Fruit fly (Drosophila melanogaster) S2 (cell line): ENCODE data around the gene chm.

ENCODE experiments used
- CG8478 ChIP-seq: fragments of >200 bp; optimal IDR thresholded peaks from 2 replicates; lab custom pipeline; 2018
- CTCF ChIP-seq, 2 experiments: fragments of >200 bp; optimal IDR thresholded peaks; 2 replicates each; lab custom pipeline; 2018

Gene chm

DNA sequence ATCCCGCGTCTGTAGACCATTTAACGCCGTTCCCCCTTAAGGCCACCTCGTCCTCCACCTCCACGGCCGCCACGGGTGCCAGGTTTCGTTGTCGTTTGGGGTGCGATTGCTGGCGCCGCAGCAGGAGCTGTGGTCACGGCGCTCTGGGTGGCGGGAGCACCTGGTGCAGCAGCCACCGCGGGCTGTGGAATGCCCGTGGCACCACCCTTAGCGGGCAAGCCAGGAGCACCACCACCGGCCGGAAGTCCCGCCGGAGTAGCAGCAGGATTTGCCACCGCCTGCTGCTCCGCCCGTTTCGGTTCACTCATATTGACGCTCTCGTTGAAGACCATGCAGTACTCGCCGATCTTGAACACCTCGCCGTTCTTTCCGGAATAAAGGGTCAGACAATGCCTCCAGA is 3.2 kb upstream of the chm start:
- TF ChIP-seq CTCF (optimal IDR thresholded peaks at IDR 0.05; lab: Kevin White, UChicago) (no peak), CG8478 (lab: Kevin White, UChicago) (no peak)

DNA sequence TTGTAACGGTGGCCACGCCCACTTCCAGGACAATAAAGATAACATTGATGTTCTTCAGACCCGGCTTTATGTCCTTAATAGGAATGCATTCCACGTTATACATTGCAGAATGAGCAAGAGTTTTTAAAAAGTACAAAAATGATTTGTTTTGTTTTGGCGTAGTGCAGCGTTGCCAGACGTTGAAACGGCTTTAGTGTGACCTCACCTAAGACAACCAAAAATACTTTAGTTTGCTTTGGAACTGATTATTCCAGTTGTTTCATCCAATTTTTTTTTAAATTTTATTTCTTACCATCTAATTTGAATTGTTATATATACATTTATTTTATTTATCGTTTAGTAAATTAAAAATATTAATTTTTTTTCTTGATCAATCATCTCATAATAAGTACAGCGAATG is 2.6 kb upstream of the chm start, which contains the start of gene CG5181:
CG5181 (minus strand) TSS at position 208 of the 400 bp plus-strand sequence.
- TF ChIP-seq CG8478 (lab: Kevin White, UChicago) = no peak
- no peak for TF ChIP-seq CTCF (optimal IDR thresholded peaks at IDR 0.05; lab: Kevin White, UChicago)

DNA sequence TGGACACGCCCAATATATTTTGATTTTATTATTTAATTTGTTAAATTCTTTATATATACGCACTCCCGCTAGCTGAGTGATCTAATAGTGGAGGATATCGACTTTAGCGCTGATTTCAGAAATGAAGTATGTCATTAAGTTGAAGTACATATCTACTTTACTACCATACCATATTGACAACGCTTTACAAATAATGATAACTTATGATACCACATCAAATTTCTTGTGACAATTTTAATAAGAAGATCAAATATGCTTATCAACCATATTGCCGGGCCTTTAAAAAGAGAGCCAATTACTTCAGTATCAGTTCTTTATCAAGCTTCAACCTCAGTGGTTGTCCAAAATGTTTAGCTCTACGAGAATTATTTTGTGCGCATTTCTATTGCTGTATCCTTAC is 1.6 kb upstream of the chm start, which contains the start of gene CG15818:
CG15818 (plus strand) TSS at position 301 of the 400 bp plus-strand sequence.
- TF ChIP-seq CTCF (optimal IDR thresholded peaks at IDR 0.05; lab: Kevin White, UChicago) = no peak
- TF ChIP-seq CG8478 (lab: Kevin White, UChicago) = no peak

DNA sequence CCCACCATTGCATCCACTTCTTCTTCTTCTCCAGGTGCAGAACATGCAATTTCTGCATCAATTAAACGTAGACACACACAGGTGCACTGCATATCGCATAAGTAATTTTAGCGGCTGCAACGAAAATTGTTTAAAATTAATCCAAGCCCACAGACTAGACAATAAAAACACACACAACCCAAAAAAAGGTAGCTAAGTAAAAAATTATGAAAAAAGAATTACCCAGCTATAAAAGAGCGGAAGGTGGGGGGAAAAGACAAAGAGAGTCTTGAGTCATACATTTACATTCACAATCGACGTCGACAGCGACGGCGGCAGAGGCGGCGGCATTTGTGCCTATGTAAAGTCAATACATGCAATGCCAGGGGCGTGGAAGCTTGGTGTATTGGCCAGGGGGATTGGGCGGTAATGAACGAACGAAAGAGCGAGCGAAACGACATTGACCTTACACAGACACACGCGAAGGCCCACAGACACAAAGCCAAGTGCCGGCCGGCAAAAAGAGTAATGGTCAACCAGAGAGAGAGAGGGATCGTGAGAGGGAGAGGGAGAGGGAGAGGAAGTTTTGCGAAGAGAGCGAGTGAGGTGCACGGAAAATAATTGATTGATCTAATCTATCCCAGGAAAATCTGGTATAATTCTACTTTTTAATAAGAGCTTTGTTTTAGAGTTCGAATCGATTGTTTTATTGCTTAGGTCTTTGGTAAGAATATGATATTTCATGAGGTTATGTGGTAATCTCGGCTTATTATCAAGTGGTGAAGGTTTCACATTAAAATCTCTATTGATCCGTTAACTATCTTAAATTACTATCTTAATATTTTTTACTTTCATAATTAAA is 6.2 kb downstream of the chm start:
- TF ChIP-seq CTCF (optimal IDR thresholded peaks at IDR 0.05; lab: Kevin White, UChicago) = no peak
- TF ChIP-seq CG8478 (lab: Kevin White, UChicago) = no peak

DNA sequence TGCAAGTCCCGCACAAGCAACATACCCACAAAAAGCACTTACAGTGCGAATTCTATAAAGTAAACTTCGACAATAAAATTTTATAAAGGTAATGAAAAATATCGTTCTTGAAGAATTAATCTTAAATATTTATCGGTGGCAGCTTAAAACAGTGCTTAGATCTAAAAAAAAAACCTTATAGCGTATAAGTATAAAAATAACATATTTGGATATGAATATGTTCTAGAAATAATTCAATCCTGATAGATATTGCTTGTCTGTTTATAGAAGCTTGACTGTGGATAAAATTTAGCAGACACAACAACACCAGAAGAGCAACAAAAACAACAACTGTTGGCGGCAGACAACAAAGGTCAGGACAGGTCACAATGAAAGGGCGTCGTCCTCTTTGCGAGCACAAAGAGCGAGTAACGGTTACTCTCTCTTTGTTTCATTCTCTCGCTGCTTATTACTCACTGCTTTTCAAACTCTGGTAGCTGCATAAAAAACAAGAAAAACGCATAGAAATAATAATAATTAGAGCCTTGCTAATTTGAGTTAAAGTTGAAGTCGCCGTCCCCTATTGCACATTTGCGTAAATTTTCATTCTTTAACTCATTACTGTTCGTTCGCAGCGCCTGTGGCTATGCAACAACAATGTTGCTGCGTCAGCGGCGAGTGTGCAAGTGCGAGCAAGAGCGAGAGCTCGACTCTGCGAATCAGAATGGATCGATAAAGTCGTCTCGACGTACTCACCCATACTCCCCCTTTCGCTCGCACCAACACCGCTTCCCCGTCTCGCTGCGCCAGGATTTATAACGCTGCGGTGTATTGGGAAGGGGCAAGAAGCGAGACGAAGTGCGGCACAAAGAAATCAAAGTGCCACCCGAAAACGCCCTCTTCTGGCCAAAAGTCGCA is 7.4 kb downstream of the chm start:
- TF ChIP-seq CTCF (optimal IDR thresholded peaks at IDR 0.05; lab: Kevin White, UChicago) (peak; percentile 85 to 90), CG8478 (lab: Kevin White, UChicago) (no peak)

DNA sequence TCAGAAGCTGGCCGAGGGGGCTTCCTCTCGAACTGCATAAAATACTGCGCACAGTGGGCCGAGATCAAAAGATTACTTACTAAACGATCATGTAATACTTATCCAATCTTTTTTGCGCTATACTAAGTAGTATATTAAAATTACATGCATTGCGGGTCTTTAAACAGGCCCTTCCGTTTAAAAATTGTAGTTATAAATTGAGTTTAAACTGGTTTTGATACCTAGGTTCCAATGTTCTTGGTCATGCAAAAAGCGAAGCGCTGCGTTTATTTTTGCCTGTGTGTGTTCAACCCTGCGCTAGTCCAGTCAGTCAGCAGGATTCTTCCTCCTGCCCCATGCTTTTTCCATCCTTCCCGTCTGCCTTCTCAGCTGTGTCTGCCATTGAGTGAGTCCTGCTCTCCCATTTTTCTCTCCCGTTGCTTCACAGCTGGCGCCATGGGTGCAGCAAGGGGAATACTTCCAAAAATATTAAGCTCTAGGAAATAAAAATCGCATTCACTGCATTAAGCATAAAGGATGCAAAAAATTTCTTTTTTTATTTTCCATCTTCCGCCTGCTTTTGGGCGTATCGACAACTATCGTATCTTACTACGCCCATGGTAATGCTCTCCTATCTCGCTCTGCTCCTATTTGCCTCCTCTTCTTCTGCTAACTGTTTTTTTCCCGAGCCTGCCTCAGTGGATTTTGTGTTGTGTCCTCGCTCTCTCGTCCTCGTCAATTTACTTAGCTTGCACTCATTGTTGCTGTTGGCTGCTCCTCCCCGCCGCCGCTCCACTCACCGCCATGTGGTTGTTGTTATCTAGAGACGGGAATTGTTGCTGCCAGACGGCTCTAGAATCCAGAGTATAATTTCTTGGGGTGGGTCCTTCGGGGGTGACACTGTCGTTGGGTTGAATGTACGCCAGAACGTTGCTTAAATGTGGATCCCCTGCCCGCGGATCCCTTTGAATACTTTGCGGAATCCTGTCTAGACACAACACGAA is 8.4 kb downstream of the chm start:
- TF ChIP-seq CG8478 (lab: Kevin White, UChicago) = no peak
- no peak for TF ChIP-seq CTCF (optimal IDR thresholded peaks at IDR 0.05; lab: Kevin White, UChicago)

DNA sequence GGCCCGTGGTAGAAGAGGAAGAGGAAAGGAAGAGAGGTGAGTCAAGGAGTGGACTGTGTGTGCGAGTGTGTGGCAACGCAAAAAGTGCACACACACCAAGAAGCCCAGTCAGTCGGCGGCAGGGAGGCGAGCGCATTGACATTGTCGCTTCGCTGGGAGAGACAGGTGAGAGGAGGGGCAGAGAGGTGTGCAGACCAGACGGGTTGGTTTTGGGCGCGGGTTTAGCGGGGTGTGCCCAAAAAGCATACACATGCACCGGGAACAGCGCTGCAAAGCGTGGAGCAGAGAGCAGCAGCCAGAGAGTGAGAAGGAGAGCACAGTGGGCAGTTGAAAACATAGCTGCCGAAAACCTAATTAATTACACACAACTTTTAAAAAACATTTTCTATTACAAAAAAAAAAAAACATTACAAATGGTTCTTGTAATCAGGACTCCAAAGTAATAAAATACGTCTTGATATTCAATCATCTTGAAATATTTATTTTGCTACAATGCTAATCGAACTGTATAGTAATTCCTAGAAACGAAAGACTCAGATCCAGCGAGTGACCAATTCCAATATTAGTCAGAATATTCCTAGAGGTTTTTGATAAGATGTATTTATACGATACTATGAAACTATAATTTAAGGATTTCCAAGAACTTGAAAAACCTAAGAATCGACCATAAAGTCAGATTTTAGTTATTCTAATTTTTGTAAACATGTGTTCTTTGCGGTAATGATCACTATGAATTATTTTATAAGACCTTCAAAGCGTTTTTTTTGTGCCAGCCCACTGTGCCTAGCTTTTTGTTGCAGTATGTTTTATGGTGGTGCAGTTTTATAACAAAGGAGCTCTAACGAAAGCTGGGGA is 10.4 kb downstream of the chm start:
- TF ChIP-seq CG8478 (lab: Kevin White, UChicago) (no peak), CTCF (optimal IDR thresholded peaks at IDR 0.05; lab: Kevin White, UChicago) (no peak)

DNA sequence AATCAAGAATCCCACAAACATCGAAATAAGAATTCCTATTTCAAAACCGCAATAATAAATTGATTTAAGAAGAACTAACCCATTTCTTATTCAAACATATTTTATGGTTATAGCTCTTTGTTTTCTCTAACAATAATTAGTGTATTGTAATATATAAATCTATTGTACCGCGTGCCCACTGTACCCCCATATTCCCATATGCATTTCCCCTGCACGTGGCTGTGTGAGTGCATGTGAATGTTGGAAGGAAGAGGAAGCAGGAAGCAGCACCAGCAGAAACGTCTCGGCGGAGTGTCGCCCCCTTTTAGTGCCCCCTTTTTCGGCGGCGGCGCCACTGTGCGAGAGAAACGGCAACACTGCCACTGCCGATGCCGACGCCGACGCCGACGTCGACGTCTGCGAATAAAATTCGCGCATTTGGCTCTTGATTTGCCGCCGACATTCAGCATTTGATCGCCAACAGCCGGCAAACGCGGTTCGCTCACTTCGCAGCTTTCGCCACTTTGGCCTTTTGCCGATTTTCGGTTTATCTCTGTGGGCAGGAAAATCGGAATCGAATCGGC is 11.2 kb downstream of the chm start:
- TF ChIP-seq CG8478 (lab: Kevin White, UChicago) (no peak), CTCF (optimal IDR thresholded peaks at IDR 0.05; lab: Kevin White, UChicago) (peak; percentile 78 to 79)

DNA sequence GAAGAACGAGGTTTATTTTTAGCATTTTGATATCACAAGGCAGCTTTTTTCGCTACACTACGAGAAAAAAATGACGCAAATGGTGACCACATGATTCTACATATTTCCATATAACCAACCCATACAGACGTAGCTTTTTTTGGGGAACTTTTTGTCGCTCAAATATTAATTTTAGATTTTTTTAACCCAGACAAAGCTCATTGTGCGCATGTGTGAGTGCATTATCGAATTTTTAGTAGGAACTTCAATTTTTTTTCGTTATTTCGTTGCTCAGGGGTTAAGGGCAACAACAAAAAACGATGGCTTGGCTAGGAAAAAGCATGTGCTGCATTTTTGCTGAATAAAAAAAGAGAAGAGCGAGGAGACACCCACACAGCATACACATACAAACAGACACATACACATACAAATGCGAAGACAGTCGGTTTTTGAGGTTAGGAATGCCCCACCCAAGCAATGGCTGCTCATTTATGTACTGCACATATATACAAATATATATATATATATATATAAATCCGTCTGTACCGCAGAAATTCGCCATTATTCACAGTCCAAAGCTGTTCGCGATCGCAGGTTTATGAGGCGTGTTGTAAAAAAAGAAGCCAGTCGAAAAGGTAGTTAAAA is 12.2 kb downstream of the chm start:
- TF ChIP-seq CG8478 (lab: Kevin White, UChicago) = no peak
- no peak for TF ChIP-seq CTCF (optimal IDR thresholded peaks at IDR 0.05; lab: Kevin White, UChicago)

DNA sequence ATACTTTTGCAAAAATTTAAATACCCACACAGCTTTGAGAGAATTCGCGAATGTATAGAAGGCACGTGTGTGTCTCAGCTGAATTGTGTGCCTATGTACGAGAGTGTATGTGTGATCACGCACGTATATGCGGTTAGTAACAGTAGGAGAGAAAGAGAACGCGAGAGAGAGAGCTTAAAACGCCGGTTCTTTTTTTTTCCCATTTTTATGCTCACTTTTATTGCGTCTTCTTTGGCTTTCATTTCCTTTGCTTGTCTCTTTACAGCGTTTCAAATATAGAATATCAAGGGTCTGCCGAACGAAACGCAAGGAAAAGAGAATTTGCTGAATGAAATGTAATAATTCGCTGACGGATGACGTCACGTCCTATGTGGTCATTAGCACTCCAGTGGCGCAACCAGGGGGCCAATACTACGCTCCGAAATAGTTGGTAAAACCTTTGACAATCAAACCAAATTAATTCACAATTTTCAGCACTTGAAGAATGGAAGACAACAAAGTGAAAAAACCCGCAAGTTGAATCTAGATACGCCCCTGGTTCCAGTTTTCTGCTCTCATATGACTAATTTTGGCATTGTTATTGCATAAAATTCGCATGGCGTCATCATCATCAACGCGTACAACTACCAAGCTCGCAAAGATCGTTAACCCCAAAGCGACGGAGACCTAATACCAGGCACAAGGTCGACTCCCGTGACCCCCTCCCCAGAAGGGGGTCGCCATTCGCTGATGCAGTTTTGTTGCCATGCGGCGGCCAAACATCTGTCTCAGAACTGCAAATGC is 12.9 kb downstream of the chm start:
- TF ChIP-seq CG8478 (lab: Kevin White, UChicago) (no peak), CTCF (optimal IDR thresholded peaks at IDR 0.05; lab: Kevin White, UChicago) (no peak)

DNA sequence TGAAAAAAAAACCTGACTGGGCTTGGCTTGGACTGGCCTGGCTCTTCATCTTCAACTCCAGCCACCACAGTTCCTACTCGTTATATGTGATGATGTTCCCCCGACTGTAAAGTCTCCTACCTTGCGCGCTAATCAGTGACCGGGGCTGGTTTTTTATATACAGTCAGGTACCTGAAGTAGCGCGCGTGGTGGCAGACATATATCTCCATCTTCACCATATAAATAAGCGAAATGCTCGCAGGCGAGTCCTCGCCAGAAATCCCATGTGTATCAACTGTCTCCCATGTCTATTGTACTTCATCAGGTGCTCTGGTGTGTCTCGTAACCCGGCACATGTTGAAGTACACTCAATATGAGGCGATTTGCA is 13.5 kb downstream of the chm start:
- TF ChIP-seq CG8478 (lab: Kevin White, UChicago) (no peak), CTCF (optimal IDR thresholded peaks at IDR 0.05; lab: Kevin White, UChicago) (no peak)
